Fruit fly (Drosophila melanogaster): ENCODE measurements around the gene mei-217.
A peak's percentile ranks its signal among the peaks of the same experiment; 100 is the strongest.

DNA sequence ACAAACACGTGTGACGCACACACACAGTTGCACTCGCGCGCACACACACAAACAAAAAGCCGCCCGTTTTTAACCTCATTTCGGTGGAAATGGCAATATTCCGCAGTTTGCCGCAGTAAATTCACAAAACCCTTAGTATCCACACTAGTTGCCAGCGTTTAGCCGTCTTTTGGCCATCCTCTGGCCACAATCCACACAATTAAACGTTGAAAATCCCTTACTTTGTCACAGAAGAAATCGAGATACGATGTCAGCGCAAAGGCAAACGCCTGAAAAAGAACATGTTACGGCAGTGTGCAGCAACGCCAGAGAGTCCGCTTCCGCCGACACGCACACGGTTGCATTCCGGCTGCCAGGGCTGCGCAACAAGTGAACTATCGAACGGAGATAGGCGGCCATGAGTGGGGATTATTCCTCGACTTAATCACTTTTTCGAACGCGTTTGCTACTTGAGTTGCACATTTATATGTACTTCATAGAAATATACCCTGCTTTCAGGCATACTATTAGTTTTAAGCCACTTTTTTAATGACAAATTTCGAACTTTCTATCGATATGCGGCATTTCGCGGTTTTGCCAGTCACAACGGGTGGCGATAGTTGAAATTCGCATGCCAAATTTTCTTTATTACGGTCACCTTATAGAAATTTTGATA lies 5.3 kb upstream of the mei-217 start, which contains the start of gene RpS5a:
- TF ChIP-seq Sox14 (GFP tag; optimal IDR thresholded peaks at IDR 0.05) (peak; percentile 66), Hr38 (GFP tag; optimal IDR thresholded peaks at IDR 0.05) (no peak), Eip75B (GFP tag; optimal IDR thresholded peaks at IDR 0.05) (peak; percentile 55), CG10631 (GFP tag; optimal IDR thresholded peaks at IDR 0.05) (peak; percentile 56), Gug (GFP tag; IDR thresholded peaks at IDR 0.05) (peak; percentile 35; the same call in 1 of the 2 replicates), ss (GFP tag; optimal IDR thresholded peaks at IDR 0.05) (peak; percentile 61 to 85), Smox (GFP tag; optimal IDR thresholded peaks at IDR 0.05) (peak; percentile 67)
